Worm (Caenorhabditis elegans): ENCODE data around the gene F09C12.8.
"Not testable (repeated sequence)": the region's sequence is repeated elsewhere in the genome, so short reads cannot be mapped to it uniquely, and the experiment has no call there.

Gene F09C12.8

DNA sequence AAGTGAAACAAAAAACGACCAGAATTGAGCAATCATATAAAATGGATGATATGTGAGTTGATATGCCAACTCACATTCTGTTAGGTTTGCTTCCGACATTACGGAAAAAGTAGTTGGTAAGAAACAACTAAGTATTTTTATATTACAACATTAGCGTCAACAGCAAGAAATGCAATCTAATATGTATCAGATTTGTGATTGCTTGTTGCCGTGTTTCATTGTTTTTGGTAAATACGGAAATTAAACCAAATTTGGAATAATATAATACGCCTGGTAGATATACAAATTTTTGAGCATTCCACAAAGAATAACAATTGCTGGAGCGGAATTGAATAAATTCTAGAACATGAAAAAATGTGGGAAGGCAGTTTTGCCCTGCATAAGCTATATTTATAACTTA is 42.4 kb downstream of the F09C12.8 start, which contains the start of gene srb-12:
srb-12 (minus strand) TSS at position 101 of the 400 bp plus-strand sequence.
- TF ChIP-seq unc-55 (GFP tag; optimal IDR thresholded peaks at IDR 0.05) = no peak
- TF ChIP-seq alr-1 (tag; optimal IDR thresholded peaks at IDR 0.05) = no peak
- no peak for TF ChIP-seq ztf-11 (tag; optimal IDR thresholded peaks at IDR 0.05)
- no peak for TF ChIP-seq lin-11 (tag; optimal IDR thresholded peaks at IDR 0.05)
- TF ChIP-seq dmd-4 (tag; optimal IDR thresholded peaks at IDR 0.05) = no peak
- no peak for TF ChIP-seq nhr-12 (tag; optimal IDR thresholded peaks at IDR 0.05)

DNA sequence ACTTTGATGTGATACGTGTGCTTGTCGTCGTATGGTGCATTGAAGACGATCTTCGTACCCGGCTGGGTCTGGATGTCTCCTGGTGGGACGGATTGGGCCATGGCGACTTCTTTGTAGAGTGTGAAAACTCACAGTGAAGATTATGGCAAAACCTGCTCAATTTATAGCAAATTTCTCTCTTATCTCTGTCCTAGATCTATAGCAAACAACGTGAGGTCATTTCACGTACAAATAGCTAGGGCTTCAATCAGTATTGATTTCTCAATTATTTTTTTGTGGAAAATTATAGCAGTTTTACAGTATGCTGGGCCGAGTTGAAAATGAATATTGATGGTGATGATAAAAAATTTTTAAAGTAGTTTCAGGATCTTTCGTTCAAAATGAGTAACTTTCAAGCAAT is 44.8 kb downstream of the F09C12.8 start, which contains the start of gene msp-45:
msp-45 (minus strand) TSS at position 101 of the 400 bp plus-strand sequence.
- TF ChIP-seq nhr-6 (tag; optimal IDR thresholded peaks at IDR 0.05) = no peak
- no peak for TF ChIP-seq dmd-4 (tag; optimal IDR thresholded peaks at IDR 0.05)
- no peak for TF ChIP-seq nhr-23 (tag; optimal IDR thresholded peaks at IDR 0.05)
- no peak for TF ChIP-seq unc-55 (GFP tag; optimal IDR thresholded peaks at IDR 0.05)
- no peak for TF ChIP-seq lsy-2 (tag; optimal IDR thresholded peaks at IDR 0.05)
- no peak for TF ChIP-seq fos-1 (tag; optimal IDR thresholded peaks at IDR 0.05)
- no peak for TF ChIP-seq elt-3 (tag; optimal IDR thresholded peaks at IDR 0.05)
- no peak for TF ChIP-seq nhr-25 (tag; optimal IDR thresholded peaks at IDR 0.05)
- no peak for TF ChIP-seq crh-2 (tag; optimal IDR thresholded peaks at IDR 0.05)
- TF ChIP-seq nhr-129 (tag; optimal IDR thresholded peaks at IDR 0.05) = no peak
- no peak for TF ChIP-seq nhr-11 (tag; optimal IDR thresholded peaks at IDR 0.05)
- no peak for TF ChIP-seq ztf-11 (tag; optimal IDR thresholded peaks at IDR 0.05)
- TF ChIP-seq C34F6.9 (tag; optimal IDR thresholded peaks at IDR 0.05) = no peak
- no peak for TF ChIP-seq nhr-10 (tag; optimal IDR thresholded peaks at IDR 0.05)
- TF ChIP-seq lin-11 (tag; optimal IDR thresholded peaks at IDR 0.05) = no peak
- no peak for TF ChIP-seq snpc-4 (tag; optimal IDR thresholded peaks at IDR 0.05)
- no peak for TF ChIP-seq nhr-237 (tag; optimal IDR thresholded peaks at IDR 0.05)
- no peak for TF ChIP-seq ZK546.5 (tag; optimal IDR thresholded peaks at IDR 0.05)
- TF ChIP-seq R02D3.7 (tag; optimal IDR thresholded peaks at IDR 0.05) = no peak

- TF ChIP-seq ztf-1 (GFP tag; conservative IDR thresholded peaks at IDR 0.05) (no peak), nhr-23 (tag; optimal IDR thresholded peaks at IDR 0.05) (no peak), mbf-1 (tag; optimal IDR thresholded peaks at IDR 0.05) (no peak), zag-1 (tag; optimal IDR thresholded peaks at IDR 0.05) (no peak), peb-1 (tag; optimal IDR thresholded peaks at IDR 0.05) (no peak), dmd-4 (tag; optimal IDR thresholded peaks at IDR 0.05) (no peak), nhr-21 (tag; optimal IDR thresholded peaks at IDR 0.05) (no peak), nhr-237 (tag; optimal IDR thresholded peaks at IDR 0.05) (no peak), sma-3 (GFP tag; optimal IDR thresholded peaks at IDR 0.05) (no peak), nhr-12 (tag; optimal IDR thresholded peaks at IDR 0.05) (no peak)
Measured at ce11 chrII:5157525-5157924, 45.3 kb downstream of the F09C12.8 start, which contains the start of gene srb-13. srb-13 (minus strand) TSS chrII:5157625.

DNA sequence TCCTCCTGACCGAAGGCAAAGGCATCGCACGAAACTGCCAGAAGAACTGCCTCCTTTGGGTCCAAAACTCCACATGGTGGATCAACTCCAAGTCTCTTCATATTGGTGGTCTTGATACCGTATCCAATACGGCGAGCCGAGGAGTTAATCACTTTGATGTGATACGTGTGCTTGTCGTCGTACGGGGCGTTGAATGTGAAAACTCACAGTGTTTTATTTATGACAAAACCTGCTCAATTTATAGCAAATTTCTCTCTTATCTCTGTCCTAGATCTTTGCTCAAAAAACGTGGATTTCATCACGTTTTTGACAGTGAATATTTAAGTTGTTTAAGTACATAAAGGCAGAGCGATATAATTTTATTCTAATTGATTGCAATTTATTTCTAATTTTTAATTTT is 46.6 kb downstream of the F09C12.8 start, which contains the start of gene F58A6.9:
F58A6.9 (minus strand) TSS at position 101 of the 400 bp plus-strand sequence.
- TF ChIP-seq elt-1, mdl-1, nhr-21 (tag; optimal IDR thresholded peaks at IDR 0.05): not testable (repeated sequence)

ce11 chrII:5161102-5161501 is 48.9 kb downstream of the F09C12.8 start, which contains the start of gene C27D6.11:
C27D6.11 (minus strand) TSS chrII:5161202.
- no peak for TF ChIP-seq crh-2 (tag; optimal IDR thresholded peaks at IDR 0.05)
- no peak for TF ChIP-seq egl-27 (tag; optimal IDR thresholded peaks at IDR 0.05)
- no peak for TF ChIP-seq skn-1 (tag; optimal IDR thresholded peaks at IDR 0.05)
- no peak for TF ChIP-seq alr-1 (tag; optimal IDR thresholded peaks at IDR 0.05)
- TF ChIP-seq peb-1 (tag; optimal IDR thresholded peaks at IDR 0.05) = no peak
- TF ChIP-seq lin-13 (GFP tag; optimal IDR thresholded peaks at IDR 0.05) = no peak
- TF ChIP-seq Y55F3AM.14 (GFP tag; optimal IDR thresholded peaks at IDR 0.05) = no peak
- TF ChIP-seq nhr-77 (tag; optimal IDR thresholded peaks at IDR 0.05) = no peak
- no peak for TF ChIP-seq nhr-10 (tag; optimal IDR thresholded peaks at IDR 0.05)
- TF ChIP-seq ZK546.5 (tag; optimal IDR thresholded peaks at IDR 0.05) = no peak
- TF ChIP-seq fos-1 (tag; optimal IDR thresholded peaks at IDR 0.05) = no peak
